Fruit fly (Drosophila melanogaster) whole organism, embryonic: ENCODE data around the gene Dh44.

Experiments used
- Antp ChIP-seq: fragments of 200-800 bp; sonication (Bioruptor generic); optimal IDR thresholded peaks from 3 replicates; lab custom pipeline; 2016; ENCODE audit warnings: missing biosample characterization, missing genetic modification characterization
- Atf3 ChIP-seq: fragments of 200-800 bp; sonication (Bioruptor generic); optimal IDR thresholded peaks from 3 replicates; lab custom pipeline; 2016; ENCODE audit warnings: missing biosample characterization, missing genetic modification characterization
- Blimp-1 ChIP-seq: fragments of 200-800 bp; sonication (Bioruptor generic); optimal IDR thresholded peaks from 3 replicates; lab custom pipeline; 2018; ENCODE audit warnings: missing biosample characterization, missing genetic modification characterization, mild to moderate bottlenecking, moderate library complexity, missing genetic modification reagents
- CG10321 ChIP-seq: fragments of 200-800 bp; sonication (Bioruptor generic); IDR thresholded peaks from 2 replicates; pipeline ENCODE4 v1.3.6; 2022; ENCODE audit warnings: missing biosample characterization, missing genetic modification characterization
- CG11504 ChIP-seq: fragments of 200-800 bp; sonication (Bioruptor generic); optimal IDR thresholded peaks from 3 replicates; lab custom pipeline; 2019; ENCODE audit warnings: missing biosample characterization, mild to moderate bottlenecking, missing genetic modification characterization, moderate library complexity
- CG12299 ChIP-seq: fragments of 200-800 bp; sonication (Bioruptor generic); optimal IDR thresholded peaks from 2 replicates; lab custom pipeline; 2018; ENCODE audit warnings: missing biosample characterization, mild to moderate bottlenecking, missing genetic modification characterization
- CG1233 ChIP-seq: fragments of 200-800 bp; sonication (Bioruptor generic); optimal IDR thresholded peaks from 4 replicates; lab custom pipeline; 2018; ENCODE audit warnings: missing biosample characterization, mild to moderate bottlenecking, missing genetic modification characterization
- CG13424 ChIP-seq: fragments of 200-800 bp; sonication (Bioruptor generic); optimal IDR thresholded peaks from 2 replicates; lab custom pipeline; 2019; ENCODE audit warnings: missing biosample characterization, mild to moderate bottlenecking, missing genetic modification characterization, moderate library complexity
- CG13775 ChIP-seq: fragments of 200-800 bp; sonication (Bioruptor generic); optimal IDR thresholded peaks from 3 replicates; lab custom pipeline; 2017; ENCODE audit warnings: missing biosample characterization, mild to moderate bottlenecking, missing genetic modification characterization
- CG16863 ChIP-seq: fragments of 200-800 bp; sonication (Bioruptor generic); optimal IDR thresholded peaks from 3 replicates; lab custom pipeline; 2016; ENCODE audit warnings: missing biosample characterization, missing genetic modification characterization
- CG17328 ChIP-seq: fragments of 200-800 bp; sonication (Bioruptor generic); IDR thresholded peaks from 2 replicates; pipeline ENCODE4 v1.3.6; 2022; ENCODE audit warnings: missing biosample characterization, missing genetic modification characterization
- CG17385 ChIP-seq: fragments of 200-800 bp; sonication (Bioruptor generic); optimal IDR thresholded peaks from 3 replicates; lab custom pipeline; 2018; ENCODE audit warnings: missing biosample characterization, mild to moderate bottlenecking, missing genetic modification characterization
- CG17829 ChIP-seq: fragments of 200-800 bp; optimal IDR thresholded peaks from 2 replicates; lab custom pipeline; 2019; ENCODE audit warnings: missing biosample characterization, mild to moderate bottlenecking, missing genetic modification characterization, moderate library complexity
- CG18764 ChIP-seq: fragments of 200-800 bp; sonication (Bioruptor generic); optimal IDR thresholded peaks from 3 replicates; lab custom pipeline; 2016; ENCODE audit warnings: missing biosample characterization, missing genetic modification characterization
- CG30403 ChIP-seq: fragments of 200-800 bp; sonication (Bioruptor generic); optimal IDR thresholded peaks from 3 replicates; lab custom pipeline; 2016; ENCODE audit warnings: missing biosample characterization, missing genetic modification characterization
- CG31388 ChIP-seq: fragments of 200-800 bp; sonication (Bioruptor generic); optimal IDR thresholded peaks from 2 replicates; lab custom pipeline; 2016; ENCODE audit warnings: missing biosample characterization, missing genetic modification characterization
- CG3847 ChIP-seq: fragments of 200-800 bp; sonication (Bioruptor generic); IDR thresholded peaks from 2 replicates; pipeline ENCODE4 v1.3.6; 2022; ENCODE audit warnings: missing biosample characterization, missing genetic modification characterization
- CG4404 ChIP-seq: fragments of 200-800 bp; sonication (Bioruptor generic); IDR thresholded peaks from 2 replicates; pipeline ENCODE4 v1.3.6; 2022; ENCODE audit warnings: missing biosample characterization, missing genetic modification characterization
- CG9932 ChIP-seq: fragments of 200-800 bp; sonication (Bioruptor generic); IDR thresholded peaks from 2 replicates; pipeline ENCODE4 v1.3.6; 2022; ENCODE audit warnings: missing biosample characterization, missing genetic modification characterization
- CoRest ChIP-seq: fragments of 200-800 bp; sonication (Bioruptor generic); optimal IDR thresholded peaks from 3 replicates; lab custom pipeline; 2018; ENCODE audit warnings: missing biosample characterization, mild to moderate bottlenecking, missing genetic modification characterization, moderate library complexity
- Dip2 ChIP-seq: fragments of 200-800 bp; sonication (Bioruptor generic); IDR thresholded peaks from 2 replicates; pipeline ENCODE4 v1.3.6; 2022; ENCODE audit warnings: missing biosample characterization, missing genetic modification characterization
- Fer1 ChIP-seq: fragments of 200-800 bp; sonication (Bioruptor generic); optimal IDR thresholded peaks from 2 replicates; lab custom pipeline; 2017; ENCODE audit warnings: missing biosample characterization, mild to moderate bottlenecking, missing genetic modification characterization
- H2.0 ChIP-seq: fragments of 200-800 bp; sonication (Bioruptor generic); IDR thresholded peaks from 2 replicates; pipeline ENCODE4 v1.3.6; 2022; ENCODE audit warnings: missing biosample characterization, missing genetic modification characterization
- HLH54F ChIP-seq: fragments of 200-800 bp; sonication (Bioruptor generic); optimal IDR thresholded peaks from 3 replicates; lab custom pipeline; 2016; ENCODE audit warnings: missing biosample characterization, missing genetic modification characterization
- Hmx ChIP-seq: fragments of 200-800 bp; sonication (Bioruptor generic); optimal IDR thresholded peaks from 2 replicates; lab custom pipeline; 2016; ENCODE audit warnings: missing biosample characterization, missing genetic modification characterization
- Hsf ChIP-seq: fragments of 200-800 bp; sonication (Bioruptor generic); optimal IDR thresholded peaks from 3 replicates; lab custom pipeline; 2016; ENCODE audit warnings: missing biosample characterization, missing genetic modification characterization
- Mad ChIP-seq: fragments of 200-800 bp; sonication (Bioruptor generic); optimal IDR thresholded peaks from 2 replicates; lab custom pipeline; 2016; ENCODE audit warnings: missing biosample characterization, missing genetic modification characterization
- Med ChIP-seq: fragments of 200-800 bp; sonication (Bioruptor generic); peaks from one replicate; lab custom pipeline; 2016; ENCODE audit warnings: missing biosample characterization, missing genetic modification characterization, mild to moderate bottlenecking, inconsistent platforms, moderate library complexity
- Meics ChIP-seq: fragments of 200-800 bp; sonication (Bioruptor generic); optimal IDR thresholded peaks from 2 replicates; lab custom pipeline; 2017; ENCODE audit warnings: missing biosample characterization, mild to moderate bottlenecking, missing genetic modification characterization
- NK7.1 ChIP-seq: fragments of 200-800 bp; sonication (Bioruptor generic); optimal IDR thresholded peaks from 3 replicates; lab custom pipeline; 2016; ENCODE audit warnings: missing biosample characterization, missing genetic modification characterization
- Nf-YA ChIP-seq: fragments of 200-800 bp; sonication (Bioruptor generic); IDR thresholded peaks from 2 replicates; pipeline ENCODE4 v1.3.6; 2022; ENCODE audit warnings: missing biosample characterization, missing genetic modification characterization
- Nf-YC ChIP-seq: fragments of 200-800 bp; optimal IDR thresholded peaks from 3 replicates; lab custom pipeline; 2019; ENCODE audit warnings: missing biosample characterization, mild to moderate bottlenecking, missing genetic modification characterization, moderate library complexity
- Rfx ChIP-seq: fragments of 200-800 bp; sonication (Bioruptor generic); IDR thresholded peaks from 2 replicates; pipeline ENCODE4 v1.3.6; 2022; ENCODE audit warnings: missing biosample characterization, missing genetic modification characterization
- Scr ChIP-seq: fragments of 200-800 bp; sonication (Bioruptor generic); IDR thresholded peaks from 2 replicates; pipeline ENCODE4 v1.3.6; 2022; ENCODE audit warnings: missing biosample characterization, missing genetic modification characterization; ENCODE audit not compliant: partially characterized antibody
- Vsx1 ChIP-seq: fragments of 200-800 bp; sonication (Bioruptor generic); optimal IDR thresholded peaks from 2 replicates; lab custom pipeline; 2017; ENCODE audit warnings: missing biosample characterization, mild to moderate bottlenecking, missing genetic modification characterization, missing genetic modification reagents
- ato ChIP-seq: fragments of 200-800 bp; sonication (Bioruptor generic); IDR thresholded peaks from 2 replicates; pipeline ENCODE4 v1.3.6; 2022; ENCODE audit warnings: missing biosample characterization, missing genetic modification characterization; ENCODE audit not compliant: partially characterized antibody
- cato ChIP-seq: fragments of 200-800 bp; sonication (Bioruptor generic); optimal IDR thresholded peaks from 2 replicates; lab custom pipeline; 2016; ENCODE audit warnings: missing biosample characterization, missing genetic modification characterization, borderline replicate concordance
- chif ChIP-seq, 2 experiments: fragments of 200-800 bp; sonication (Bioruptor generic); optimal IDR thresholded peaks; 3 replicates each; lab custom pipeline; 2016; ENCODE audit warnings: missing biosample characterization in 2 of 2, missing genetic modification characterization in 2 of 2
- dimm ChIP-seq: fragments of 200-800 bp; sonication (Bioruptor generic); IDR thresholded peaks from 2 replicates; pipeline ENCODE4 v1.3.6; 2022; ENCODE audit warnings: missing biosample characterization, missing genetic modification characterization
- dmrt11E ChIP-seq: fragments of 200-800 bp; sonication (Bioruptor generic); optimal IDR thresholded peaks from 3 replicates; lab custom pipeline; 2018; ENCODE audit warnings: missing biosample characterization, mild to moderate bottlenecking, missing genetic modification characterization, moderate library complexity
- eve ChIP-seq, 2 experiments: fragments of >200 bp; optimal IDR thresholded peaks; 2 replicates each; lab custom pipeline; 2017; ENCODE audit warnings: missing biosample characterization in 2 of 2, missing genetic modification characterization in 2 of 2
- grau ChIP-seq: fragments of 200-800 bp; optimal IDR thresholded peaks from 3 replicates; lab custom pipeline; 2019; ENCODE audit warnings: missing biosample characterization, mild to moderate bottlenecking, missing genetic modification characterization, moderate library complexity
- ind ChIP-seq: fragments of 200-800 bp; sonication (Bioruptor generic); optimal IDR thresholded peaks from 3 replicates; lab custom pipeline; 2016; ENCODE audit warnings: missing biosample characterization, missing genetic modification characterization
- insv ChIP-seq, 2 experiments: fragments of 200-800 bp; sonication (Bioruptor generic); optimal IDR thresholded peaks; 3 replicates each; lab custom pipeline; 2016 to 2018; ENCODE audit warnings: missing biosample characterization in 2 of 2, missing genetic modification characterization in 2 of 2
- nau ChIP-seq: fragments of 200-800 bp; sonication (Bioruptor generic); optimal IDR thresholded peaks from 3 replicates; lab custom pipeline; 2017; ENCODE audit warnings: missing biosample characterization, mild to moderate bottlenecking, missing genetic modification characterization, missing genetic modification reagents
- org-1 ChIP-seq: fragments of 200-800 bp; sonication (Bioruptor generic); optimal IDR thresholded peaks from 2 replicates; lab custom pipeline; 2017; ENCODE audit warnings: missing biosample characterization, missing genetic modification characterization
- pho ChIP-seq: fragments of 200-800 bp; sonication (Bioruptor generic); optimal IDR thresholded peaks from 2 replicates; lab custom pipeline; 2016; ENCODE audit warnings: missing biosample characterization, missing genetic modification characterization
- ro ChIP-seq: fragments of 200-800 bp; sonication (Bioruptor generic); IDR thresholded peaks from 2 replicates; pipeline ENCODE4 v1.3.6; 2022; ENCODE audit warnings: missing biosample characterization, missing genetic modification characterization
- sd ChIP-seq: fragments of 200-800 bp; sonication (Bioruptor generic); optimal IDR thresholded peaks from 3 replicates; lab custom pipeline; 2018; ENCODE audit warnings: missing biosample characterization, mild to moderate bottlenecking, missing genetic modification characterization, moderate library complexity
- sug ChIP-seq: fragments of 200-800 bp; optimal IDR thresholded peaks from 2 replicates; lab custom pipeline; 2019; ENCODE audit warnings: missing biosample characterization, mild to moderate bottlenecking, missing genetic modification characterization, moderate library complexity
- unpg ChIP-seq: fragments of 200-800 bp; sonication (Bioruptor generic); optimal IDR thresholded peaks from 3 replicates; lab custom pipeline; 2018; ENCODE audit warnings: missing biosample characterization, mild to moderate bottlenecking, missing genetic modification characterization, moderate library complexity

Gene Dh44

dm6 chr3R:9613124-9613523 is 24.9 kb upstream of the Dh44 start (continued):
- TF ChIP-seq ro (GFP tag; lab: Robert Waterston, UW): no peak
- TF ChIP-seq CG31388 (GFP tag; lab: Kevin White, UChicago): peak; percentile 13
- peak; percentile 44 for TF ChIP-seq NK7.1 (GFP tag; lab: Kevin White, UChicago)
- TF ChIP-seq CG4404 (GFP tag; lab: Robert Waterston, UW): no peak
- TF ChIP-seq CG3847 (GFP tag; lab: Robert Waterston, UW): peak; percentile 52
- peak; percentile 28 for TF ChIP-seq CoRest (tag; lab: Kevin White, UChicago)
- TF ChIP-seq Nf-YC (tag; lab: Kevin White, UChicago): no peak
- peak; percentile 31; the same call in 1 of the 2 replicates for TF ChIP-seq H2.0 (GFP tag; lab: Robert Waterston, UW)
- peak; percentile 5 for TF ChIP-seq dmrt11E (tag; lab: Kevin White, UChicago)
- 0 out of 2 replicates have a peak, but pooled peaks have one; percentile 13 for TF ChIP-seq dimm (GFP tag; lab: Robert Waterston, UW)
- TF ChIP-seq unpg (GFP tag; lab: Kevin White, UChicago): peak; percentile 67
- no peak for TF ChIP-seq CG12299 (tag; lab: Kevin White, UChicago)
- TF ChIP-seq insv (GFP tag; optimal IDR thresholded peaks at IDR 0.05; lab: Kevin White, UChicago): no peak
- TF ChIP-seq nau: peak; percentile 18
- TF ChIP-seq cato: no peak
- TF ChIP-seq CG13424 (tag; lab: Kevin White, UChicago): peak; percentile 20
- peak; percentile 46 for TF ChIP-seq HLH54F (GFP tag; lab: Kevin White, UChicago)
- peak in 1 of 2 experiments; percentile 56 for TF ChIP-seq eve (GFP tag; optimal IDR thresholded peaks at IDR 0.05; lab: Kevin White, UChicago)
- TF ChIP-seq CG10321: no peak
- peak; percentile 22 for TF ChIP-seq CG13775 (GFP tag; lab: Kevin White, UChicago)
- no peak for TF ChIP-seq ato (GFP tag; lab: Robert Waterston, UW)
- peak; percentile 10 for TF ChIP-seq CG17385
- peak; percentile 65 for TF ChIP-seq CG17328 (GFP tag; lab: Robert Waterston, UW)
- TF ChIP-seq CG1233 (GFP tag; lab: Kevin White, UChicago): peak; percentile 48
- no peak for TF ChIP-seq Scr (GFP tag; lab: Robert Waterston, UW)
- peak; percentile 96 for TF ChIP-seq Med (GFP tag; lab: Kevin White, UChicago)
- peak; percentile 58 for TF ChIP-seq Antp (GFP tag; lab: Kevin White, UChicago)
- TF ChIP-seq pho: peak; percentile 47
- no peak for TF ChIP-seq Dip2 (GFP tag; lab: Robert Waterston, UW)
- peak; percentile 69 for TF ChIP-seq Meics
- TF ChIP-seq sd (tag; lab: Kevin White, UChicago): no peak
- TF ChIP-seq CG9932 (GFP tag; lab: Robert Waterston, UW): peak; percentile 51
- TF ChIP-seq Vsx1: peak; percentile 26
- TF ChIP-seq Rfx (GFP tag; lab: Robert Waterston, UW): peak; percentile 70
- peak; percentile 36 for TF ChIP-seq CG16863 (GFP tag; lab: Kevin White, UChicago)
- peak; percentile 83 for TF ChIP-seq CG11504 (tag; lab: Kevin White, UChicago)
- TF ChIP-seq CG30403 (GFP tag; lab: Kevin White, UChicago): peak; percentile 72
- no peak for TF ChIP-seq sug
- TF ChIP-seq chif (GFP tag; optimal IDR thresholded peaks at IDR 0.05; lab: Kevin White, UChicago): peak in 1 of 2 experiments; percentile 38
- TF ChIP-seq Mad (GFP tag; lab: Kevin White, UChicago): peak; percentile 15
- TF ChIP-seq ind: peak; percentile 49
- peak; percentile 24 for TF ChIP-seq CG17829 (tag; lab: Kevin White, UChicago)
- peak; percentile 53 for TF ChIP-seq org-1 (GFP tag; lab: Kevin White, UChicago)
- TF ChIP-seq CG18764 (GFP tag; lab: Kevin White, UChicago): peak; percentile 34
- TF ChIP-seq Hmx (GFP tag; lab: Kevin White, UChicago): no peak
- peak; percentile 21 for TF ChIP-seq Atf3 (GFP tag; lab: Kevin White, UChicago)
- peak; percentile 40 for TF ChIP-seq grau
- peak; percentile 56 for TF ChIP-seq Hsf
- peak; percentile 57 for TF ChIP-seq Blimp-1 (GFP tag; lab: Kevin White, UChicago)
- TF ChIP-seq Nf-YA (GFP tag; lab: Robert Waterston, UW): peak; percentile 44; the same call in 1 of the 2 replicates
- peak; percentile 80 for TF ChIP-seq Fer1 (GFP tag; lab: Kevin White, UChicago)
